Worm (Caenorhabditis elegans): ENCODE results near the gene R53.4.
"Not testable (repeated sequence)": the region's sequence is repeated elsewhere in the genome, so short reads cannot be mapped to it uniquely, and the experiment has no call there.

ce11 chrII:10006266-10006665, 38.4 kb upstream of the R53.4 start, which contains the start of gene ZK892.4:
- TF ChIP-seq peb-1, nhr-6, F13H6.1 (tag; optimal IDR thresholded peaks at IDR 0.05): not testable (repeated sequence)
